Fruit fly (Drosophila melanogaster): ENCODE measurements around the gene jar.
A peak's percentile ranks its signal among the peaks of the same experiment; 100 is the strongest.

The jar gene

DNA sequence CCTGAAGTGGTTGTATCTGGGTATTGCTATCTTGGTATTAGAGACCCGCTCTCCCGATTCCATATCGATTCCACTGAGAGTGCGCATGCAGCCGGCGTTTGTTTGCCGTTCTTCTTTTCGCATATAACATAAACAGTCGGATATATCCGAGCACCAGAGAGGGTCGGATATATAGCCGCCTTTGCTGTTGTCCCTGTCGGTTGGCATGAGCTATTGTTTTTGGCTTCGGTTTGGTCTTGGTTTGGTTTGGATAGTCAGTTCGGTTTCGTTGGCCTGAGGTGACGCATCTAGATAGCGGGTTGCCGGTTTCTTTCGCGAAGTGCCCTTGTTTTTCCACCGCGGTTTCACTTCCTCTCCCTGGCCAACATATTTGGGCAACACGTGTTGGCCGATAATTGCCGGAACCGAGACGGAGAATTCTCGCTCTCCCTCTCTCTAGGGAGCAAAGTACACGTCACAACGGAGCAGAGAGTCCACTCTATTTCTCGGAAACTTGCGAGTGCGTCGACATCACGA, 1.8 kb upstream of the jar start, which contains the start of gene Orct2 (continued):
- no peak for TF ChIP-seq CG14965 (GFP tag; optimal IDR thresholded peaks at IDR 0.05; ENCODE audit: borderline replicate concordance)
- TF ChIP-seq bab2 (GFP tag; optimal IDR thresholded peaks at IDR 0.05) = no peak
- no peak for TF ChIP-seq crc (GFP tag; optimal IDR thresholded peaks at IDR 0.05)
- no peak for TF ChIP-seq ATbp (GFP tag; optimal IDR thresholded peaks at IDR 0.05)
- TF ChIP-seq CG2199 (GFP tag; IDR thresholded peaks at IDR 0.05) = 0 out of 3 replicates have a peak, but pooled peaks have one; percentile 37
- no peak for TF ChIP-seq ac (GFP tag; optimal IDR thresholded peaks at IDR 0.05)
- TF ChIP-seq slou (GFP tag; optimal IDR thresholded peaks at IDR 0.05) = no peak
- TF ChIP-seq pfk (GFP tag; optimal IDR thresholded peaks at IDR 0.05) = no peak
- TF ChIP-seq HLH4C (GFP tag; IDR thresholded peaks at IDR 0.05; ENCODE audit: partially characterized antibody) = no peak
- peak; percentile 53 for TF ChIP-seq ftz-f1 (GFP tag; optimal IDR thresholded peaks at IDR 0.05)
- TF ChIP-seq CG10366 (GFP tag; IDR thresholded peaks at IDR 0.05) = no peak
- peak in 1 of 2 experiments; percentile 79 for TF ChIP-seq Eip74EF (GFP tag; optimal IDR thresholded peaks at IDR 0.05)
- peak; percentile 1 for TF ChIP-seq CG10147 (GFP tag; optimal IDR thresholded peaks at IDR 0.05)
- no peak for TF ChIP-seq Ptx1 (GFP tag; IDR thresholded peaks at IDR 0.05)
- TF ChIP-seq mam (GFP tag; optimal IDR thresholded peaks at IDR 0.05) = no peak
- TF ChIP-seq CG31224 (GFP tag; IDR thresholded peaks at IDR 0.05) = no peak
- no peak for TF ChIP-seq CG3995 (GFP tag; optimal IDR thresholded peaks at IDR 0.05)
- TF ChIP-seq Dip2 (GFP tag; IDR thresholded peaks at IDR 0.05) = no peak
- TF ChIP-seq bowl (GFP tag; IDR thresholded peaks at IDR 0.05) = no peak
- no peak for TF ChIP-seq CG14860 (GFP tag; IDR thresholded peaks at IDR 0.05; ENCODE audit: partially characterized antibody)
- no peak for TF ChIP-seq CG14014 (GFP tag; IDR thresholded peaks at IDR 0.05)
- no peak for TF ChIP-seq CG8089 (GFP tag; optimal IDR thresholded peaks at IDR 0.05)
- TF ChIP-seq Fer2 (tag; optimal IDR thresholded peaks at IDR 0.05) = no peak
- TF ChIP-seq en (GFP tag; optimal IDR thresholded peaks at IDR 0.05) = no peak
- no peak for TF ChIP-seq CG6791 (GFP tag; IDR thresholded peaks at IDR 0.05; ENCODE audit: partially characterized antibody)
- no peak for TF ChIP-seq CG17829 (tag; optimal IDR thresholded peaks at IDR 0.05)
- no peak for TF ChIP-seq fd64A (GFP tag; optimal IDR thresholded peaks at IDR 0.05)
- no peak for TF ChIP-seq ranshi (GFP tag; IDR thresholded peaks at IDR 0.05)
- TF ChIP-seq danr (GFP tag; IDR thresholded peaks at IDR 0.05) = no peak
- no peak for TF ChIP-seq Ets97D (GFP tag; optimal IDR thresholded peaks at IDR 0.05)
- TF ChIP-seq C15 (GFP tag; IDR thresholded peaks at IDR 0.05) = no peak
- TF ChIP-seq Sox102F (GFP tag; optimal IDR thresholded peaks at IDR 0.05) = no peak
- TF ChIP-seq Atf3 (GFP tag; optimal IDR thresholded peaks at IDR 0.05) = no peak
- TF ChIP-seq CG13775 (GFP tag; optimal IDR thresholded peaks at IDR 0.05) = no peak
- no peak for TF ChIP-seq mld (GFP tag; IDR thresholded peaks at IDR 0.05; ENCODE audit: partially characterized antibody)
- no peak for TF ChIP-seq ara (GFP tag; IDR thresholded peaks at IDR 0.05)
- TF ChIP-seq CG4617 (GFP tag; optimal IDR thresholded peaks at IDR 0.05; ENCODE audit: borderline replicate concordance) = no peak
- TF ChIP-seq grau (tag; optimal IDR thresholded peaks at IDR 0.05) = peak; percentile 22
- TF ChIP-seq nmo (GFP tag; optimal IDR thresholded peaks at IDR 0.05) = no peak
- TF ChIP-seq CG11723 (GFP tag; optimal IDR thresholded peaks at IDR 0.05) = no peak
- peak; percentile 11; the same call in 1 of the 2 replicates for TF ChIP-seq E2f2 (GFP tag; IDR thresholded peaks at IDR 0.05)
- TF ChIP-seq Dll (GFP tag; IDR thresholded peaks at IDR 0.05; ENCODE audit: partially characterized antibody) = peak; percentile 22; the same call in 2 of the 4 replicates
- TF ChIP-seq CG11560 (tag; IDR thresholded peaks at IDR 0.05) = no peak
- TF ChIP-seq emc (GFP tag; optimal IDR thresholded peaks at IDR 0.05) = no peak
- no peak for TF ChIP-seq CG2120 (GFP tag; optimal IDR thresholded peaks at IDR 0.05)
- TF ChIP-seq gro (GFP tag; optimal IDR thresholded peaks at IDR 0.05) = peak; percentile 49
- TF ChIP-seq Hey (tag; optimal IDR thresholded peaks at IDR 0.05) = peak; percentile 11
- TF ChIP-seq CG18619 (GFP tag; optimal IDR thresholded peaks at IDR 0.05) = no peak
- no peak for TF ChIP-seq ap (GFP tag; IDR thresholded peaks at IDR 0.05)
- no peak for TF ChIP-seq otp (GFP tag; IDR thresholded peaks at IDR 0.05)
- peak; percentile 31; the same call in 1 of the 3 replicates for TF ChIP-seq zen2 (GFP tag; IDR thresholded peaks at IDR 0.05; ENCODE audit: partially characterized antibody)

Measured in whole organism, embryonic.